Worm (Caenorhabditis elegans): ENCODE data around the gene T04G9.6.

ce11 chrX:825924-826323 is 41.2 kb upstream of the T04G9.6 start:
- TF ChIP-seq flt-1 (GFP tag; IDR thresholded peaks at IDR 0.05) (no peak), ztf-29 (GFP tag; IDR thresholded peaks at IDR 0.05) (no peak), ztf-23 (GFP tag; IDR thresholded peaks at IDR 0.05) (no peak), tab-1 (GFP tag; IDR thresholded peaks at IDR 0.05) (no peak), T22C8.4 (GFP tag; IDR thresholded peaks at IDR 0.05) (peak; percentile 67)

Data from whole organism, midembryonic.